Fruit fly (Drosophila melanogaster) whole organism, embryonic: ENCODE data around the gene CG14352.

Experiments
- Adf1 ChIP-seq: fragments of 200-800 bp; sonication (Bioruptor generic); IDR thresholded peaks from 2 replicates; pipeline ENCODE4 v1.3.6; 2022; ENCODE audit warnings: missing biosample characterization, missing genetic modification characterization
- CG10366 ChIP-seq: fragments of 200-800 bp; sonication (Bioruptor generic); IDR thresholded peaks from 2 replicates; pipeline ENCODE4 v1.3.6; 2022; ENCODE audit warnings: missing biosample characterization, missing genetic modification characterization
- CG11093 ChIP-seq: fragments of 200-800 bp; sonication (Bioruptor generic); IDR thresholded peaks from 3 replicates; pipeline ENCODE4 v1.3.6; 2022; ENCODE audit warnings: missing biosample characterization, missing genetic modification characterization
- CG11504 ChIP-seq: fragments of 200-800 bp; sonication (Bioruptor generic); optimal IDR thresholded peaks from 3 replicates; lab custom pipeline; 2019; ENCODE audit warnings: missing biosample characterization, mild to moderate bottlenecking, missing genetic modification characterization, moderate library complexity
- CG11695 ChIP-seq: fragments of 200-800 bp; sonication (Bioruptor generic); IDR thresholded peaks from 3 replicates; pipeline ENCODE4 v1.3.6; 2022; ENCODE audit warnings: missing biosample characterization, missing genetic modification characterization
- CG12104 ChIP-seq: fragments of 200-800 bp; sonication (Bioruptor generic); optimal IDR thresholded peaks from 3 replicates; lab custom pipeline; 2016; ENCODE audit warnings: missing biosample characterization, missing genetic modification characterization
- CG1233 ChIP-seq: fragments of 200-800 bp; sonication (Bioruptor generic); optimal IDR thresholded peaks from 4 replicates; lab custom pipeline; 2018; ENCODE audit warnings: missing biosample characterization, mild to moderate bottlenecking, missing genetic modification characterization
- CG12659 ChIP-seq: fragments of 200-800 bp; sonication (Bioruptor generic); optimal IDR thresholded peaks from 3 replicates; lab custom pipeline; 2017; ENCODE audit warnings: mild to moderate bottlenecking, missing biosample characterization, missing genetic modification reagents, missing genetic modification characterization
- CG1602 ChIP-seq: fragments of 200-800 bp; sonication (Bioruptor generic); optimal IDR thresholded peaks from 3 replicates; lab custom pipeline; 2016; ENCODE audit warnings: missing biosample characterization, missing genetic modification characterization
- CG16779 ChIP-seq: fragments of 200-800 bp; sonication (Bioruptor generic); IDR thresholded peaks from 2 replicates; pipeline ENCODE4 v1.3.6; 2022; ENCODE audit warnings: missing biosample characterization, missing genetic modification characterization
- CG16863 ChIP-seq: fragments of 200-800 bp; sonication (Bioruptor generic); optimal IDR thresholded peaks from 3 replicates; lab custom pipeline; 2016; ENCODE audit warnings: missing biosample characterization, missing genetic modification characterization
- CG18262 ChIP-seq: fragments of 200-800 bp; optimal IDR thresholded peaks from 3 replicates; lab custom pipeline; 2019; ENCODE audit warnings: missing biosample characterization, mild to moderate bottlenecking, missing genetic modification characterization, moderate library complexity
- CG18619 ChIP-seq: fragments of 200-800 bp; sonication (Bioruptor generic); optimal IDR thresholded peaks from 3 replicates; lab custom pipeline; 2017; ENCODE audit warnings: missing biosample characterization, mild to moderate bottlenecking, missing genetic modification characterization
- CG2116 ChIP-seq: fragments of 200-800 bp; sonication (Bioruptor generic); optimal IDR thresholded peaks from 3 replicates; lab custom pipeline; 2018; ENCODE audit warnings: missing biosample characterization, mild to moderate bottlenecking, missing genetic modification characterization
- CG32772 ChIP-seq: fragments of 200-800 bp; sonication (Bioruptor generic); IDR thresholded peaks from 2 replicates; pipeline ENCODE4 v1.3.6; 2022; ENCODE audit warnings: missing biosample characterization, missing genetic modification characterization
- CG34422 ChIP-seq: fragments of 200-800 bp; sonication (Bioruptor generic); IDR thresholded peaks from 3 replicates; pipeline ENCODE4 v1.3.6; 2022; ENCODE audit warnings: missing biosample characterization, missing genetic modification characterization
- CG43689 ChIP-seq: fragments of 200-800 bp; sonication (Bioruptor generic); IDR thresholded peaks from 2 replicates; pipeline ENCODE4 v1.3.6; 2022; ENCODE audit warnings: missing biosample characterization, missing genetic modification characterization
- CG5180 ChIP-seq: fragments of 200-800 bp; sonication (Bioruptor generic); optimal IDR thresholded peaks from 3 replicates; lab custom pipeline; 2017; ENCODE audit warnings: missing biosample characterization, missing genetic modification characterization, mild to moderate bottlenecking, moderate library complexity, missing genetic modification reagents
- CG6254 ChIP-seq: fragments of 200-800 bp; sonication (Bioruptor generic); optimal IDR thresholded peaks from 3 replicates; lab custom pipeline; 2017; ENCODE audit warnings: mild to moderate bottlenecking, missing biosample characterization, missing genetic modification reagents, missing genetic modification characterization
- CG6791 ChIP-seq: fragments of 200-800 bp; sonication (Bioruptor generic); IDR thresholded peaks from 3 replicates; pipeline ENCODE4 v1.3.6; 2022; ENCODE audit warnings: missing biosample characterization, missing genetic modification characterization; ENCODE audit not compliant: partially characterized antibody
- CG7987 ChIP-seq: fragments of 200-800 bp; sonication (Bioruptor generic); optimal IDR thresholded peaks from 2 replicates; lab custom pipeline; 2018; ENCODE audit warnings: missing biosample characterization, mild to moderate bottlenecking, missing genetic modification characterization, moderate library complexity
- CrebB ChIP-seq: fragments of 200-800 bp; sonication (Bioruptor generic); optimal IDR thresholded peaks from 3 replicates; lab custom pipeline; 2018; ENCODE audit warnings: missing biosample characterization, mild to moderate bottlenecking, missing genetic modification characterization
- Dfd ChIP-seq, 2 experiments: fragments of >200 bp; optimal IDR thresholded peaks; 2 replicates each; lab custom pipeline; 2017; ENCODE audit warnings: missing biosample characterization in 2 of 2, missing genetic modification characterization in 2 of 2
- Dip3 ChIP-seq: fragments of 200-800 bp; sonication (Bioruptor generic); optimal IDR thresholded peaks from 3 replicates; lab custom pipeline; 2016; ENCODE audit warnings: missing biosample characterization, missing genetic modification characterization
- Drgx ChIP-seq: fragments of 200-800 bp; sonication (Bioruptor generic); IDR thresholded peaks from 2 replicates; pipeline ENCODE4 v1.3.6; 2022; ENCODE audit warnings: missing biosample characterization, missing genetic modification characterization
- E2f2 ChIP-seq: fragments of 200-800 bp; sonication (Bioruptor generic); IDR thresholded peaks from 2 replicates; pipeline ENCODE4 v1.3.6; 2022; ENCODE audit warnings: missing biosample characterization, missing genetic modification characterization
- H15 ChIP-seq: fragments of 200-800 bp; sonication (Bioruptor generic); IDR thresholded peaks from 3 replicates; pipeline ENCODE4 v1.3.6; 2022; ENCODE audit warnings: missing biosample characterization, missing genetic modification characterization
- Hand ChIP-seq: fragments of 200-800 bp; sonication (Bioruptor generic); optimal IDR thresholded peaks from 2 replicates; lab custom pipeline; 2017; ENCODE audit warnings: mild to moderate bottlenecking, missing biosample characterization, missing genetic modification reagents, missing genetic modification characterization
- Hr3 ChIP-seq: fragments of 200-800 bp; sonication (Bioruptor generic); optimal IDR thresholded peaks from 3 replicates; lab custom pipeline; 2016; ENCODE audit warnings: missing biosample characterization, missing genetic modification characterization
- Jarid2 ChIP-seq: fragments of 200-800 bp; sonication (Bioruptor generic); optimal IDR thresholded peaks from 3 replicates; lab custom pipeline; 2017; ENCODE audit warnings: mild to moderate bottlenecking, missing biosample characterization, missing genetic modification reagents, missing genetic modification characterization
- Lim3 ChIP-seq: fragments of 200-800 bp; sonication (Bioruptor generic); IDR thresholded peaks from 2 replicates; pipeline ENCODE4 v1.3.6; 2022; ENCODE audit warnings: missing biosample characterization, missing genetic modification characterization
- MTF-1 ChIP-seq: fragments of 200-800 bp; sonication (Bioruptor generic); optimal IDR thresholded peaks from 2 replicates; lab custom pipeline; 2018; ENCODE audit warnings: missing biosample characterization, mild to moderate bottlenecking, missing genetic modification characterization, borderline replicate concordance
- NK7.1 ChIP-seq: fragments of 200-800 bp; sonication (Bioruptor generic); optimal IDR thresholded peaks from 3 replicates; lab custom pipeline; 2016; ENCODE audit warnings: missing biosample characterization, missing genetic modification characterization
- Nf-YC ChIP-seq: fragments of 200-800 bp; optimal IDR thresholded peaks from 3 replicates; lab custom pipeline; 2019; ENCODE audit warnings: missing biosample characterization, mild to moderate bottlenecking, missing genetic modification characterization, moderate library complexity
- Sox102F ChIP-seq: fragments of 200-800 bp; sonication (Bioruptor generic); optimal IDR thresholded peaks from 2 replicates; lab custom pipeline; 2018; ENCODE audit warnings: missing biosample characterization, mild to moderate bottlenecking, missing genetic modification characterization, moderate library complexity
- Sry-β ChIP-seq: fragments of 200-800 bp; sonication (Bioruptor generic); optimal IDR thresholded peaks from 2 replicates; lab custom pipeline; 2018; ENCODE audit warnings: missing biosample characterization, mild to moderate bottlenecking, missing genetic modification characterization, moderate library complexity
- Sry-δ ChIP-seq: fragments of 200-800 bp; sonication (Bioruptor generic); optimal IDR thresholded peaks from 2 replicates; lab custom pipeline; 2016; ENCODE audit warnings: missing biosample characterization, missing genetic modification characterization
- YL-1 ChIP-seq: fragments of 200-800 bp; sonication (Bioruptor generic); optimal IDR thresholded peaks from 3 replicates; lab custom pipeline; 2017; ENCODE audit warnings: missing biosample characterization, mild to moderate bottlenecking, missing genetic modification characterization
- abd-A ChIP-seq: fragments of 200-800 bp; sonication (Bioruptor generic); optimal IDR thresholded peaks from 3 replicates; lab custom pipeline; 2019; ENCODE audit warnings: missing biosample characterization, mild to moderate bottlenecking, missing genetic modification characterization, moderate library complexity
- caup ChIP-seq: fragments of 200-800 bp; sonication (Bioruptor generic); optimal IDR thresholded peaks from 3 replicates; lab custom pipeline; 2017; ENCODE audit warnings: missing biosample characterization, mild to moderate bottlenecking, missing genetic modification characterization, moderate library complexity; ENCODE audit not compliant: severe bottlenecking
- ewg ChIP-seq: fragments of 200-800 bp; sonication (Bioruptor generic); optimal IDR thresholded peaks from 3 replicates; lab custom pipeline; 2017; ENCODE audit warnings: mild to moderate bottlenecking, missing biosample characterization, missing genetic modification reagents, missing genetic modification characterization
- fru ChIP-seq: fragments of >200 bp; optimal IDR thresholded peaks from 2 replicates; lab custom pipeline; 2017
- gsb-n ChIP-seq: fragments of 200-800 bp; sonication (Bioruptor generic); optimal IDR thresholded peaks from 3 replicates; lab custom pipeline; 2018; ENCODE audit warnings: missing biosample characterization, mild to moderate bottlenecking, missing genetic modification characterization
- ham ChIP-seq: fragments of 200-800 bp; sonication (Bioruptor generic); IDR thresholded peaks from 2 replicates; pipeline ENCODE4 v1.3.6; 2022; ENCODE audit warnings: missing biosample characterization, missing genetic modification characterization
- hb ChIP-seq: fragments of 200-800 bp; sonication (Bioruptor generic); IDR thresholded peaks from 3 replicates; pipeline ENCODE4 v1.3.6; 2022; ENCODE audit warnings: missing biosample characterization, missing genetic modification characterization; ENCODE audit not compliant: partially characterized antibody
- hbn ChIP-seq: fragments of 200-800 bp; sonication (Bioruptor generic); IDR thresholded peaks from 2 replicates; pipeline ENCODE4 v1.3.6; 2022; ENCODE audit warnings: missing biosample characterization, missing genetic modification characterization; ENCODE audit not compliant: partially characterized antibody
- hkb ChIP-seq, 2 experiments: fragments of 200-800 bp in 1 of 2; fragments of >200 bp in 1 of 2; sonication (Bioruptor generic) in 1 of 2; IDR thresholded peaks in 1 of 2; optimal IDR thresholded peaks in 1 of 2; 2 replicates each; pipeline versions ENCODE4 v1.3.6 to Lab custom; 2017 to 2022; ENCODE audit warnings: missing biosample characterization in 1 of 2, missing genetic modification characterization in 1 of 2
- lab ChIP-seq: fragments of 200-800 bp; sonication (Bioruptor generic); optimal IDR thresholded peaks from 3 replicates; lab custom pipeline; 2017; ENCODE audit warnings: missing biosample characterization, missing genetic modification characterization, mild to moderate bottlenecking, moderate library complexity, missing genetic modification reagents
- ranshi ChIP-seq: fragments of 200-800 bp; sonication (Bioruptor generic); IDR thresholded peaks from 2 replicates; pipeline ENCODE4 v1.3.6; 2022; ENCODE audit warnings: missing biosample characterization, missing genetic modification characterization
- rib ChIP-seq: fragments of 200-800 bp; sonication (Bioruptor generic); IDR thresholded peaks from 2 replicates; pipeline ENCODE4 v1.3.6; 2022; ENCODE audit warnings: missing biosample characterization, missing genetic modification characterization

CG14352 gene

dm6 chr2L:1624750-1625149, 13.5 kb downstream of the CG14352 start (continued):
- TF ChIP-seq Hand, result peak; percentile 73
- TF ChIP-seq CG6791 (GFP tag; lab: Robert Waterston, UW), result no peak
- peak; percentile 75; the same call in 1 of the 3 replicates for TF ChIP-seq H15 (GFP tag; lab: Robert Waterston, UW)
- peak; percentile 83 for TF ChIP-seq CG11504 (tag; lab: Kevin White, UChicago)
- peak; percentile 22 for TF ChIP-seq CG5180 (GFP tag; lab: Kevin White, UChicago)
- TF ChIP-seq gsb-n (tag; lab: Kevin White, UChicago), result no peak
- TF ChIP-seq CG10366, result peak; percentile 85
- TF ChIP-seq CG43689 (GFP tag; lab: Robert Waterston, UW), result peak; percentile 75
- peak; percentile 19 for TF ChIP-seq CG12104
- peak; percentile 75 for TF ChIP-seq CrebB (tag; lab: Kevin White, UChicago)
- TF ChIP-seq CG1602, result peak; percentile 66
- TF ChIP-seq abd-A (tag; lab: Kevin White, UChicago), result peak; percentile 17
- peak; percentile 68 for TF ChIP-seq CG18619
- TF ChIP-seq CG7987 (GFP tag; lab: Kevin White, UChicago), result no peak
- TF ChIP-seq hb (GFP tag; lab: Robert Waterston, UW), result no peak
- peak; percentile 82 for TF ChIP-seq CG11093 (GFP tag; lab: Robert Waterston, UW)
- 0 out of 2 replicates have a peak, but pooled peaks have one; percentile 21 for TF ChIP-seq Lim3 (GFP tag; lab: Robert Waterston, UW)
- TF ChIP-seq hkb (optimal IDR thresholded peaks at IDR 0.05; lab: Kevin White, UChicago), result peak; percentile 99
- peak; percentile 88 for TF ChIP-seq hkb (GFP tag; IDR thresholded peaks at IDR 0.05; lab: Robert Waterston, UW)
- TF ChIP-seq MTF-1 (GFP tag; lab: Kevin White, UChicago), result peak; percentile 50
- TF ChIP-seq CG1233 (GFP tag; lab: Kevin White, UChicago), result peak; percentile 54
- TF ChIP-seq rib (GFP tag; lab: Robert Waterston, UW), result peak; percentile 88
- no peak for TF ChIP-seq Drgx (GFP tag; lab: Robert Waterston, UW)
- peak; percentile 39 for TF ChIP-seq Jarid2
- no peak for TF ChIP-seq Dfd (GFP tag; optimal IDR thresholded peaks at IDR 0.05; lab: Kevin White, UChicago)
- TF ChIP-seq CG12659 (GFP tag; lab: Kevin White, UChicago), result peak; percentile 79
- TF ChIP-seq CG34422 (GFP tag; lab: Robert Waterston, UW), result peak; percentile 83
- no peak for TF ChIP-seq fru
- peak; percentile 62 for TF ChIP-seq Dip3 (GFP tag; lab: Kevin White, UChicago)
- peak; percentile 92 for TF ChIP-seq ranshi (GFP tag; lab: Robert Waterston, UW)
- peak; percentile 12 for TF ChIP-seq CG6254
- peak; percentile 78 for TF ChIP-seq Sox102F
- TF ChIP-seq Sry-β (GFP tag; lab: Kevin White, UChicago), result no peak
- TF ChIP-seq CG16863 (GFP tag; lab: Kevin White, UChicago), result peak; percentile 58
- TF ChIP-seq lab (GFP tag; lab: Kevin White, UChicago), result peak; percentile 91
- TF ChIP-seq hbn (GFP tag; lab: Robert Waterston, UW), result no peak
- TF ChIP-seq CG2116, result peak; percentile 14
- TF ChIP-seq E2f2 (GFP tag; lab: Robert Waterston, UW), result peak; percentile 51; the same call in 1 of the 2 replicates
- peak; percentile 45 for TF ChIP-seq NK7.1 (GFP tag; lab: Kevin White, UChicago)
- no peak for TF ChIP-seq YL-1 (GFP tag; lab: Kevin White, UChicago)
- TF ChIP-seq ewg (GFP tag; lab: Kevin White, UChicago), result peak; percentile 73
- TF ChIP-seq Sry-δ (GFP tag; lab: Kevin White, UChicago), result peak; percentile 41
- TF ChIP-seq CG11695 (GFP tag; lab: Robert Waterston, UW), result peak; percentile 83
- peak; percentile 82 for TF ChIP-seq CG32772 (GFP tag; lab: Robert Waterston, UW)
- peak; percentile 65 for TF ChIP-seq Hr3 (GFP tag; lab: Kevin White, UChicago)
- TF ChIP-seq CG16779 (GFP tag; lab: Robert Waterston, UW), result peak; percentile 47; the same call in 1 of the 2 replicates
- TF ChIP-seq Nf-YC (tag; lab: Kevin White, UChicago), result peak; percentile 26
- TF ChIP-seq ham (GFP tag; lab: Robert Waterston, UW), result peak; percentile 73; the same call in 1 of the 2 replicates
- peak; percentile 65 for TF ChIP-seq Adf1 (GFP tag; lab: Robert Waterston, UW)
- peak; percentile 77 for TF ChIP-seq caup (GFP tag; lab: Kevin White, UChicago)
- TF ChIP-seq CG18262 (tag; lab: Kevin White, UChicago), result peak; percentile 49
